Fruit fly (Drosophila melanogaster): ENCODE measurements around the gene CG34427.

CG34427 gene

dm6 chr3L:8777313-8777924 is 27.1 kb upstream of the CG34427 start:
- TF ChIP-seq Ets98B (GFP tag; IDR thresholded peaks at IDR 0.05) (no peak), CG17806 (tag; optimal IDR thresholded peaks at IDR 0.05) (no peak), Snoo (tag; optimal IDR thresholded peaks at IDR 0.05) (no peak), CG13204 (GFP tag; optimal IDR thresholded peaks at IDR 0.05) (no peak), CG32121 (GFP tag; IDR thresholded peaks at IDR 0.05) (no peak), EcR (GFP tag; optimal IDR thresholded peaks at IDR 0.05) (no peak), rn (GFP tag; IDR thresholded peaks at IDR 0.05) (no peak), CG10348 (GFP tag; IDR thresholded peaks at IDR 0.05) (no peak), CG4496 (GFP tag; IDR thresholded peaks at IDR 0.05) (no peak), Pif1A (GFP tag; optimal IDR thresholded peaks at IDR 0.05) (no peak), D1 (tag; optimal IDR thresholded peaks at IDR 0.05) (no peak), CG9948 (tag; optimal IDR thresholded peaks at IDR 0.05) (no peak), CG34367 (tag; optimal IDR thresholded peaks at IDR 0.05) (no peak), CG8159 (tag; optimal IDR thresholded peaks at IDR 0.05) (no peak)

dm6 chr3L:8780723-8781296 is 23.8 kb upstream of the CG34427 start:
- no peak for TF ChIP-seq CG15710 (tag; optimal IDR thresholded peaks at IDR 0.05)
- TF ChIP-seq EcR (GFP tag; optimal IDR thresholded peaks at IDR 0.05): no peak
- no peak for TF ChIP-seq Pif1B (GFP tag; optimal IDR thresholded peaks at IDR 0.05)
- no peak for TF ChIP-seq CG9948 (tag; optimal IDR thresholded peaks at IDR 0.05)
- no peak for TF ChIP-seq CG13204 (GFP tag; optimal IDR thresholded peaks at IDR 0.05)
- no peak for TF ChIP-seq rn (GFP tag; IDR thresholded peaks at IDR 0.05)
- no peak for TF ChIP-seq CG8301 (tag; optimal IDR thresholded peaks at IDR 0.05)
- no peak for TF ChIP-seq D1 (tag; optimal IDR thresholded peaks at IDR 0.05)
- TF ChIP-seq CG12605 (GFP tag; IDR thresholded peaks at IDR 0.05): no peak
- TF ChIP-seq CG4496 (GFP tag; IDR thresholded peaks at IDR 0.05): no peak
- TF ChIP-seq CG34367 (tag; optimal IDR thresholded peaks at IDR 0.05): no peak
- TF ChIP-seq Snoo (tag; optimal IDR thresholded peaks at IDR 0.05): no peak
- TF ChIP-seq CG8159 (tag; optimal IDR thresholded peaks at IDR 0.05): no peak
- no peak for TF ChIP-seq fd96Ca (GFP tag; IDR thresholded peaks at IDR 0.05)

- TF ChIP-seq Ets98B (GFP tag; IDR thresholded peaks at IDR 0.05) (peak; percentile 38; the same call in 1 of the 2 replicates), Pif1B (GFP tag; optimal IDR thresholded peaks at IDR 0.05) (peak; percentile 14), CG10348 (GFP tag; IDR thresholded peaks at IDR 0.05) (no peak), CG9948 (tag; optimal IDR thresholded peaks at IDR 0.05) (no peak), Snoo (tag; optimal IDR thresholded peaks at IDR 0.05) (no peak), CG32121 (GFP tag; IDR thresholded peaks at IDR 0.05) (0 out of 2 replicates have a peak, but pooled peaks have one; percentile 20), CG4496 (GFP tag; IDR thresholded peaks at IDR 0.05) (peak; percentile 56; the same call in 2 of the 3 replicates), fd96Ca (GFP tag; IDR thresholded peaks at IDR 0.05) (no peak), CG8301 (tag; optimal IDR thresholded peaks at IDR 0.05) (peak; percentile 84), CG17806 (tag; optimal IDR thresholded peaks at IDR 0.05) (peak; percentile 30), CG13204 (GFP tag; optimal IDR thresholded peaks at IDR 0.05) (no peak), rn (GFP tag; IDR thresholded peaks at IDR 0.05) (peak; percentile 41; the same call in 1 of the 2 replicates), CG8159 (tag; optimal IDR thresholded peaks at IDR 0.05) (no peak), CG15710 (tag; optimal IDR thresholded peaks at IDR 0.05) (no peak), CG34367 (tag; optimal IDR thresholded peaks at IDR 0.05) (no peak), EcR (GFP tag; optimal IDR thresholded peaks at IDR 0.05) (no peak), gl (tag; optimal IDR thresholded peaks at IDR 0.05) (no peak), CG14655 (GFP tag; optimal IDR thresholded peaks at IDR 0.05) (peak; percentile 73), CG12605 (GFP tag; IDR thresholded peaks at IDR 0.05) (no peak), D1 (tag; optimal IDR thresholded peaks at IDR 0.05) (no peak), Pif1A (GFP tag; optimal IDR thresholded peaks at IDR 0.05) (peak; percentile 56)
Measured at dm6 chr3L:8781993-8782392, 22.6 kb upstream of the CG34427 start.

dm6 chr3L:8783299-8783698 is 21.3 kb upstream of the CG34427 start:
- TF ChIP-seq Pif1B (GFP tag; optimal IDR thresholded peaks at IDR 0.05): no peak
- TF ChIP-seq CG4496 (GFP tag; IDR thresholded peaks at IDR 0.05): 0 out of 3 replicates have a peak, but pooled peaks have one; percentile 25
- TF ChIP-seq CG34367 (tag; optimal IDR thresholded peaks at IDR 0.05): no peak
- no peak for TF ChIP-seq CG10348 (GFP tag; IDR thresholded peaks at IDR 0.05)
- TF ChIP-seq CG8301 (tag; optimal IDR thresholded peaks at IDR 0.05): peak; percentile 21
- peak; percentile 16; the same call in 1 of the 2 replicates for TF ChIP-seq Ets98B (GFP tag; IDR thresholded peaks at IDR 0.05)
- TF ChIP-seq CG14655 (GFP tag; optimal IDR thresholded peaks at IDR 0.05): peak; percentile 28
- no peak for TF ChIP-seq gl (tag; optimal IDR thresholded peaks at IDR 0.05)
- TF ChIP-seq CG12605 (GFP tag; IDR thresholded peaks at IDR 0.05): peak; percentile 32; the same call in 1 of the 2 replicates

- TF ChIP-seq D1 (tag; optimal IDR thresholded peaks at IDR 0.05) (no peak), rn (GFP tag; IDR thresholded peaks at IDR 0.05) (no peak), CG13204 (GFP tag; optimal IDR thresholded peaks at IDR 0.05) (no peak), CG4496 (GFP tag; IDR thresholded peaks at IDR 0.05) (no peak), CG9948 (tag; optimal IDR thresholded peaks at IDR 0.05) (no peak), CG34367 (tag; optimal IDR thresholded peaks at IDR 0.05) (no peak), CG32121 (GFP tag; IDR thresholded peaks at IDR 0.05) (no peak), fd96Ca (GFP tag; IDR thresholded peaks at IDR 0.05) (no peak), CG10348 (GFP tag; IDR thresholded peaks at IDR 0.05) (no peak), CG12605 (GFP tag; IDR thresholded peaks at IDR 0.05) (no peak), gl (tag; optimal IDR thresholded peaks at IDR 0.05) (no peak), CG17806 (tag; optimal IDR thresholded peaks at IDR 0.05) (no peak), Snoo (tag; optimal IDR thresholded peaks at IDR 0.05) (no peak), CG14655 (GFP tag; optimal IDR thresholded peaks at IDR 0.05) (no peak), EcR (GFP tag; optimal IDR thresholded peaks at IDR 0.05) (no peak)
Measured at dm6 chr3L:8787240-8787639, 17.3 kb upstream of the CG34427 start.
